Worm (Caenorhabditis elegans) whole organism, late embryonic: ENCODE measurements around the gene C31H1.5.

Source experiments
- F13H6.1 ChIP-seq: sonication (generic microtip); optimal IDR thresholded peaks from 2 replicates; lab custom pipeline; 2016; ENCODE audit warnings: missing genetic modification characterization, missing compliant biosample characterization
- Y22D7AL.16 ChIP-seq: sonication (generic microtip); optimal IDR thresholded peaks from 2 replicates; lab custom pipeline; 2016; ENCODE audit warnings: missing genetic modification characterization, missing compliant biosample characterization
- ahr-1 ChIP-seq: sonication (generic microtip); optimal IDR thresholded peaks from 2 replicates; lab custom pipeline; 2016; ENCODE audit warnings: missing genetic modification characterization, missing compliant biosample characterization
- ceh-19 ChIP-seq: fragments of 200-800 bp; sonication (Bioruptor generic); optimal IDR thresholded peaks from 2 replicates; lab custom pipeline; 2018; ENCODE audit warnings: mild to moderate bottlenecking, missing genetic modification characterization, missing compliant biosample characterization
- ceh-2 ChIP-seq: sonication (generic microtip); optimal IDR thresholded peaks from 2 replicates; lab custom pipeline; 2016; ENCODE audit warnings: missing genotype, missing genetic modification characterization, missing compliant biosample characterization
- ceh-22 ChIP-seq: sonication (generic microtip); optimal IDR thresholded peaks from 2 replicates; lab custom pipeline; 2017; ENCODE audit warnings: missing biosample characterization, missing genetic modification characterization
- ceh-31 ChIP-seq: sonication (generic microtip); optimal IDR thresholded peaks from 2 replicates; lab custom pipeline; 2016; ENCODE audit warnings: missing genetic modification characterization, missing compliant biosample characterization
- ceh-45 ChIP-seq: fragments of 200-800 bp; sonication (Bioruptor generic); IDR thresholded peaks from 2 replicates; pipeline ENCODE4 v1.3.6; 2022; ENCODE audit warnings: missing genetic modification reagents, missing genetic modification characterization, missing compliant biosample characterization
- ceh-48 ChIP-seq: sonication (generic microtip); optimal IDR thresholded peaks from 2 replicates; lab custom pipeline; 2016; ENCODE audit warnings: missing genetic modification characterization, inconsistent platforms, missing compliant biosample characterization
- ceh-6 ChIP-seq: fragments of 200-800 bp; sonication (Bioruptor generic); optimal IDR thresholded peaks from 2 replicates; lab custom pipeline; 2018; ENCODE audit warnings: mild to moderate bottlenecking, missing genetic modification characterization, missing compliant biosample characterization
- ceh-9 ChIP-seq: sonication (generic microtip); optimal IDR thresholded peaks from 2 replicates; lab custom pipeline; 2016; ENCODE audit warnings: mild to moderate bottlenecking, missing genetic modification characterization, inconsistent platforms, missing compliant biosample characterization
- elt-2 ChIP-seq: sonication (generic microtip); optimal IDR thresholded peaks from 2 replicates; lab custom pipeline; 2016; ENCODE audit warnings: missing genetic modification reagents, missing genetic modification characterization, missing compliant biosample characterization
- elt-4 ChIP-seq: sonication (generic microtip); optimal IDR thresholded peaks from 2 replicates; lab custom pipeline; 2016; ENCODE audit warnings: missing genetic modification characterization, missing compliant biosample characterization
- eyg-1 ChIP-seq: sonication (generic microtip); optimal IDR thresholded peaks from 2 replicates; lab custom pipeline; 2016; ENCODE audit warnings: missing genotype, missing genetic modification characterization, missing compliant biosample characterization
- fkh-10 ChIP-seq: fragments of 150-350 bp; optimal IDR thresholded peaks from 2 replicates; lab custom pipeline; 2014; ENCODE audit warnings: missing biosample characterization, missing genetic modification reagents, missing genetic modification characterization
- gmeb-2 ChIP-seq: sonication (generic microtip); optimal IDR thresholded peaks from 2 replicates; lab custom pipeline; 2016; ENCODE audit warnings: missing genetic modification characterization, inconsistent platforms, missing compliant biosample characterization
- hlh-30 ChIP-seq: sonication (generic microtip); optimal IDR thresholded peaks from 2 replicates; lab custom pipeline; 2017; ENCODE audit warnings: antibody characterized with exemption, missing genetic modification characterization, missing compliant biosample characterization; ENCODE audit not compliant: insufficient read depth
- hlh-6 ChIP-seq: sonication (generic microtip); optimal IDR thresholded peaks from 2 replicates; lab custom pipeline; 2016; ENCODE audit warnings: missing genotype, missing genetic modification characterization, missing compliant biosample characterization
- lim-6 ChIP-seq: sonication (generic microtip); optimal IDR thresholded peaks from 2 replicates; lab custom pipeline; 2016; ENCODE audit warnings: missing genetic modification characterization, missing compliant biosample characterization
- lin-11 ChIP-seq: fragments of 200-800 bp; sonication (Bioruptor generic); optimal IDR thresholded peaks from 2 replicates; lab custom pipeline; 2018; ENCODE audit warnings: mild to moderate bottlenecking, missing genetic modification characterization, missing compliant biosample characterization
- mec-3 ChIP-seq: sonication (generic microtip); optimal IDR thresholded peaks from 2 replicates; lab custom pipeline; 2016; ENCODE audit warnings: borderline replicate concordance, missing genetic modification characterization, missing compliant biosample characterization
- nfya-1 ChIP-seq: sonication (generic microtip); optimal IDR thresholded peaks from 2 replicates; lab custom pipeline; 2017; ENCODE audit warnings: missing genetic modification characterization, mild to moderate bottlenecking, missing compliant biosample characterization, antibody characterized with exemption, moderate library complexity
- nhr-11 ChIP-seq: fragments of 150-350 bp; optimal IDR thresholded peaks from 2 replicates; lab custom pipeline; 2014; ENCODE audit warnings: missing biosample characterization, missing genetic modification characterization
- nhr-232 ChIP-seq: sonication (generic microtip); optimal IDR thresholded peaks from 2 replicates; lab custom pipeline; 2016; ENCODE audit warnings: missing genetic modification characterization, missing compliant biosample characterization
- pag-3 ChIP-seq: sonication (generic microtip); optimal IDR thresholded peaks from 2 replicates; lab custom pipeline; 2016; ENCODE audit warnings: missing compliant biosample characterization, missing genetic modification characterization, borderline replicate concordance
- pha-2 ChIP-seq: sonication (generic microtip); optimal IDR thresholded peaks from 2 replicates; lab custom pipeline; 2017; ENCODE audit warnings: mild to moderate bottlenecking, missing genetic modification characterization, missing compliant biosample characterization
- pqm-1 ChIP-seq: sonication (generic microtip); optimal IDR thresholded peaks from 2 replicates; lab custom pipeline; 2016; ENCODE audit warnings: missing genetic modification characterization, missing compliant biosample characterization
- rnt-1 ChIP-seq: sonication (generic microtip); optimal IDR thresholded peaks from 2 replicates; lab custom pipeline; 2016; ENCODE audit warnings: missing genetic modification characterization, missing compliant biosample characterization
- sdc-2 ChIP-seq: sonication (generic microtip); optimal IDR thresholded peaks from 2 replicates; lab custom pipeline; 2016; ENCODE audit warnings: missing genotype, missing genetic modification characterization, missing compliant biosample characterization
- sox-2 ChIP-seq: fragments of 200-800 bp; sonication (Bioruptor generic); IDR thresholded peaks from 2 replicates; pipeline ENCODE4 v1.3.6; 2022; ENCODE audit warnings: missing genetic modification reagents, missing genetic modification characterization, missing compliant biosample characterization
- syd-9 ChIP-seq: sonication (generic microtip); optimal IDR thresholded peaks from 2 replicates; lab custom pipeline; 2016; ENCODE audit warnings: mild to moderate bottlenecking, missing genetic modification characterization, moderate library complexity, missing compliant biosample characterization
- tbx-2 ChIP-seq: sonication (generic microtip); optimal IDR thresholded peaks from 2 replicates; lab custom pipeline; 2016; ENCODE audit warnings: missing genetic modification characterization, missing compliant biosample characterization
- ttx-3 ChIP-seq: sonication (generic microtip); optimal IDR thresholded peaks from 2 replicates; lab custom pipeline; 2016; ENCODE audit warnings: missing genetic modification reagents, missing genetic modification characterization, missing compliant biosample characterization
- unc-42 ChIP-seq: sonication (generic microtip); optimal IDR thresholded peaks from 2 replicates; lab custom pipeline; 2016; ENCODE audit warnings: missing genotype, missing genetic modification characterization, missing compliant biosample characterization
- ztf-16 ChIP-seq: sonication (generic microtip); optimal IDR thresholded peaks from 2 replicates; lab custom pipeline; 2017; ENCODE audit warnings: missing genetic modification characterization, missing compliant biosample characterization

Gene C31H1.5

ce11 chrIV:5779537-5779936 lies 17.1 kb downstream of the C31H1.5 start:
- TF ChIP-seq rnt-1 = no peak
- TF ChIP-seq ceh-22 (tag; lab: Kevin White, UChicago) = no peak
- TF ChIP-seq ttx-3 (tag; lab: Kevin White, UChicago) = no peak
- no peak for TF ChIP-seq ceh-48 (tag; lab: Kevin White, UChicago)
- TF ChIP-seq sdc-2 (tag; lab: Kevin White, UChicago) = no peak
- TF ChIP-seq ceh-6 (GFP tag; lab: Kevin White, UChicago) = no peak
- no peak for TF ChIP-seq lim-6
- TF ChIP-seq ceh-19 = no peak
- no peak for TF ChIP-seq eyg-1
- no peak for TF ChIP-seq F13H6.1 (tag; lab: Kevin White, UChicago)

ce11 chrIV:5778342-5778741 lies 18.3 kb downstream of the C31H1.5 start:
- TF ChIP-seq lim-6 = no peak
- TF ChIP-seq elt-2 (tag; lab: Kevin White, UChicago) = no peak
- no peak for TF ChIP-seq nfya-1 (tag; lab: Kevin White, UChicago)
- TF ChIP-seq hlh-30 (tag; lab: Kevin White, UChicago) = no peak
- no peak for TF ChIP-seq ttx-3 (tag; lab: Kevin White, UChicago)
- TF ChIP-seq gmeb-2 (tag; lab: Kevin White, UChicago) = no peak
- TF ChIP-seq elt-4 (tag; lab: Kevin White, UChicago) = no peak
- TF ChIP-seq sox-2 (GFP tag; lab: Robert Waterston, UW) = no peak
- TF ChIP-seq, all 69 proteins: peak for 0

- no peak for TF ChIP-seq gmeb-2 (tag; lab: Kevin White, UChicago)
- no peak for TF ChIP-seq pag-3 (tag; lab: Kevin White, UChicago)
- no peak for TF ChIP-seq syd-9 (tag; lab: Kevin White, UChicago)
- no peak for TF ChIP-seq fkh-10
- no peak for TF ChIP-seq hlh-6 (tag; lab: Kevin White, UChicago)
- no peak for TF ChIP-seq sdc-2 (tag; lab: Kevin White, UChicago)
- no peak for TF ChIP-seq Y22D7AL.16 (tag; lab: Kevin White, UChicago)
- no peak for TF ChIP-seq nfya-1 (tag; lab: Kevin White, UChicago)
- TF ChIP-seq ceh-45 = no peak
- TF ChIP-seq pha-2 (tag; lab: Kevin White, UChicago) = no peak
Observed at ce11 chrIV:5766804-5767203, 29.8 kb downstream of the C31H1.5 start.

ce11 chrIV:5765652-5766051 lies 30.9 kb downstream of the C31H1.5 start:
- no peak for TF ChIP-seq ztf-16 (tag; lab: Kevin White, UChicago)
- TF ChIP-seq, all 69 proteins: peak for 0

- no peak for TF ChIP-seq nhr-11 (tag; lab: Kevin White, UChicago)
- TF ChIP-seq ttx-3 (tag; lab: Kevin White, UChicago) = no peak
- no peak for TF ChIP-seq elt-4 (tag; lab: Kevin White, UChicago)
- no peak for TF ChIP-seq mec-3 (tag; lab: Kevin White, UChicago)
- TF ChIP-seq ceh-48 (tag; lab: Kevin White, UChicago) = no peak
- no peak for TF ChIP-seq ahr-1 (tag; lab: Kevin White, UChicago)
- no peak for TF ChIP-seq unc-42 (tag; lab: Kevin White, UChicago)
Observed at ce11 chrIV:5764392-5764791, 32.2 kb downstream of the C31H1.5 start.

ce11 chrIV:5762770-5763169 lies 33.8 kb downstream of the C31H1.5 start:
- TF ChIP-seq pha-2 (tag; lab: Kevin White, UChicago) = no peak
- TF ChIP-seq pag-3 (tag; lab: Kevin White, UChicago) = no peak
- TF ChIP-seq pqm-1 (tag; lab: Kevin White, UChicago) = no peak
- no peak for TF ChIP-seq F13H6.1 (tag; lab: Kevin White, UChicago)
- TF ChIP-seq nhr-232 = no peak
- no peak for TF ChIP-seq tbx-2 (tag; lab: Kevin White, UChicago)
- TF ChIP-seq rnt-1 = no peak
- no peak for TF ChIP-seq ceh-2
- TF ChIP-seq eyg-1 = no peak
- no peak for TF ChIP-seq lin-11 (tag; lab: Kevin White, UChicago)
- TF ChIP-seq ztf-16 (tag; lab: Kevin White, UChicago) = no peak
- TF ChIP-seq Y22D7AL.16 (tag; lab: Kevin White, UChicago) = no peak
- no peak for TF ChIP-seq sox-2 (GFP tag; lab: Robert Waterston, UW)
- no peak for TF ChIP-seq ceh-31 (tag; lab: Kevin White, UChicago)
- TF ChIP-seq ceh-9 = no peak
- no peak for TF ChIP-seq ceh-6 (GFP tag; lab: Kevin White, UChicago)
- TF ChIP-seq sdc-2 (tag; lab: Kevin White, UChicago) = no peak
- TF ChIP-seq, all 69 proteins: peak for 0
